Fruit fly (Drosophila melanogaster) whole organism, wandering third instar larva: ENCODE results near the gene CG9525.

Experiments
- Abd-B ChIP-seq: fragments of >200 bp; optimal IDR thresholded peaks from 2 replicates; lab custom pipeline; 2017; ENCODE audit warnings: missing biosample characterization, missing genetic modification characterization
- CG32264 ChIP-seq: fragments of 200-800 bp; sonication (Bioruptor generic); optimal IDR thresholded peaks from 2 replicates; lab custom pipeline; 2016; ENCODE audit warnings: missing biosample characterization, missing genetic modification characterization
- CG9705 ChIP-seq: fragments of 200-800 bp; sonication (Bioruptor generic); optimal IDR thresholded peaks from 2 replicates; lab custom pipeline; 2018; ENCODE audit warnings: missing biosample characterization, mild to moderate bottlenecking, missing genetic modification characterization
- CrebA ChIP-seq: fragments of 200-800 bp; sonication (Bioruptor generic); optimal IDR thresholded peaks from 2 replicates; lab custom pipeline; 2016; ENCODE audit warnings: missing biosample characterization, mild to moderate bottlenecking, missing genetic modification characterization, borderline replicate concordance
- Dfd ChIP-seq: fragments of >200 bp; optimal IDR thresholded peaks from 2 replicates; lab custom pipeline; 2017; ENCODE audit warnings: missing biosample characterization, missing genetic modification characterization
- Dif ChIP-seq: fragments of 200-275, 200-300 bp; sonication (Bioruptor generic); optimal IDR thresholded peaks from 2 replicates; lab custom pipeline; 2018; ENCODE audit warnings: missing biosample characterization, missing genetic modification characterization; ENCODE audit not compliant: partially characterized antibody
- GATAd ChIP-seq: sonication (Bioruptor generic); optimal IDR thresholded peaks from 2 replicates; lab custom pipeline; 2016; ENCODE audit warnings: missing biosample characterization, missing genetic modification characterization
- HLH106 ChIP-seq: fragments of 200-800 bp; optimal IDR thresholded peaks from 3 replicates; lab custom pipeline; 2019; ENCODE audit warnings: missing biosample characterization, mild to moderate bottlenecking, missing genetic modification characterization, moderate library complexity
- Hnf4 ChIP-seq: fragments of 200-800 bp; sonication (Bioruptor generic); optimal IDR thresholded peaks from 2 replicates; lab custom pipeline; 2016; ENCODE audit warnings: missing biosample characterization, mild to moderate bottlenecking, missing genetic modification characterization
- Hr78 ChIP-seq: fragments of >200 bp; optimal IDR thresholded peaks from 2 replicates; lab custom pipeline; 2017; ENCODE audit warnings: missing biosample characterization, missing genetic modification characterization
- Hr83 ChIP-seq: fragments of 200-300 bp; sonication (Bioruptor generic); optimal IDR thresholded peaks from 2 replicates; lab custom pipeline; 2016; ENCODE audit warnings: missing biosample characterization, mild to moderate bottlenecking, missing genetic modification characterization, moderate library complexity; ENCODE audit not compliant: poor library complexity, severe bottlenecking
- Jra ChIP-seq: sonication (Bioruptor generic); optimal IDR thresholded peaks from 2 replicates; lab custom pipeline; 2016; ENCODE audit warnings: missing biosample characterization, missing genetic modification characterization
- Mio ChIP-seq: sonication (Bioruptor generic); optimal IDR thresholded peaks from 2 replicates; lab custom pipeline; 2016; ENCODE audit warnings: missing biosample characterization, missing genetic modification characterization
- Myc ChIP-seq: fragments of >200 bp; optimal IDR thresholded peaks from 2 replicates; lab custom pipeline; 2017
- N ChIP-seq: fragments of >200 bp; optimal IDR thresholded peaks from 2 replicates; lab custom pipeline; 2018; ENCODE audit warnings: missing biosample characterization, missing external identifiers, missing genetic modification characterization
- OdsH ChIP-seq: fragments of 200-800 bp; sonication (Bioruptor generic); optimal IDR thresholded peaks from 2 replicates; lab custom pipeline; 2016; ENCODE audit warnings: missing biosample characterization, mild to moderate bottlenecking, missing genetic modification characterization
- Rel ChIP-seq, 2 experiments: fragments of 200-800 bp; sonication (Bioruptor generic) in 1 of 2; optimal IDR thresholded peaks; 2 replicates in 1 of 2; 3 replicates in 1 of 2; lab custom pipeline; 2016 to 2019; ENCODE audit warnings: mild to moderate bottlenecking in 2 of 2, missing biosample characterization in 2 of 2, missing genetic modification characterization in 2 of 2, moderate library complexity in 1 of 2
- Sp1 ChIP-seq: fragments of 200-800 bp; sonication (Bioruptor generic); optimal IDR thresholded peaks from 3 replicates; lab custom pipeline; 2019; ENCODE audit warnings: missing biosample characterization, mild to moderate bottlenecking, missing genetic modification characterization, moderate library complexity
- Vsx2 ChIP-seq: fragments of 200-300, 225-300 bp; sonication (Bioruptor generic); optimal IDR thresholded peaks from 2 replicates; lab custom pipeline; 2018; ENCODE audit warnings: missing biosample characterization, missing genetic modification characterization; ENCODE audit not compliant: partially characterized antibody
- br ChIP-seq: fragments of 200-800 bp; sonication (Bioruptor generic); optimal IDR thresholded peaks from 2 replicates; lab custom pipeline; 2016; ENCODE audit warnings: missing biosample characterization, missing genetic modification characterization
- brk ChIP-seq: fragments of 200-800 bp; sonication (Bioruptor generic); optimal IDR thresholded peaks from 2 replicates; lab custom pipeline; 2016; ENCODE audit warnings: missing biosample characterization, mild to moderate bottlenecking, missing genetic modification characterization
- dl ChIP-seq, 2 experiments: fragments of 175-275, 200-275 bp in 1 of 2; fragments of 200-275 bp in 1 of 2; sonication (Bioruptor generic); optimal IDR thresholded peaks; lab custom pipeline; 2018; ENCODE audit warnings: mild to moderate bottlenecking in 2 of 2, missing biosample characterization in 2 of 2, missing genetic modification characterization in 2 of 2, moderate library complexity in 2 of 2; ENCODE audit not compliant: partially characterized antibody in 2 of 2, insufficient read depth in 1 of 2
- dmrt93B ChIP-seq: fragments of 200-800 bp; sonication (Bioruptor generic); optimal IDR thresholded peaks from 2 replicates; lab custom pipeline; 2018; ENCODE audit warnings: missing biosample characterization, mild to moderate bottlenecking, missing genetic modification characterization
- dsf ChIP-seq: sonication (Bioruptor generic); optimal IDR thresholded peaks from 2 replicates; lab custom pipeline; 2016; ENCODE audit warnings: missing biosample characterization, missing genetic modification characterization, borderline replicate concordance
- ey ChIP-seq: fragments of 200-800 bp; sonication (Bioruptor generic); optimal IDR thresholded peaks from 2 replicates; lab custom pipeline; 2016; ENCODE audit warnings: missing biosample characterization, missing genetic modification characterization
- foxo ChIP-seq, 2 experiments: fragments of 200-800 bp; sonication (Bioruptor generic); optimal IDR thresholded peaks; 2 replicates in 1 of 2; 3 replicates in 1 of 2; lab custom pipeline; 2016 to 2017; ENCODE audit warnings: missing biosample characterization in 2 of 2, missing genetic modification characterization in 2 of 2
- fru ChIP-seq: fragments of 200-800 bp; sonication (Bioruptor generic); optimal IDR thresholded peaks from 3 replicates; lab custom pipeline; 2016; ENCODE audit warnings: missing biosample characterization, mild to moderate bottlenecking, missing genetic modification characterization
- h ChIP-seq: fragments of 200-800 bp; sonication (Bioruptor generic); optimal IDR thresholded peaks from 3 replicates; lab custom pipeline; 2016; ENCODE audit warnings: missing biosample characterization, mild to moderate bottlenecking, missing genetic modification characterization
- jim ChIP-seq: fragments of 175-275, 200-325 bp; sonication (Bioruptor generic); optimal IDR thresholded peaks from 2 replicates; lab custom pipeline; 2016; ENCODE audit warnings: missing biosample characterization, mild to moderate bottlenecking, missing genetic modification characterization
- lola ChIP-seq: fragments of >200 bp; optimal IDR thresholded peaks from 2 replicates; lab custom pipeline; 2017; ENCODE audit warnings: missing biosample characterization, missing genetic modification characterization
- pan ChIP-seq: fragments of >200 bp; optimal IDR thresholded peaks from 2 replicates; lab custom pipeline; 2017
- psq ChIP-seq: fragments of 200-800 bp; sonication (Bioruptor generic); optimal IDR thresholded peaks from 3 replicates; lab custom pipeline; 2017; ENCODE audit warnings: missing biosample characterization, mild to moderate bottlenecking, missing genetic modification characterization, moderate library complexity
- rgr ChIP-seq: fragments of 200-800 bp; sonication (Bioruptor generic); optimal IDR thresholded peaks from 3 replicates; lab custom pipeline; 2016; ENCODE audit warnings: missing biosample characterization, mild to moderate bottlenecking, missing genetic modification characterization
- sage ChIP-seq: fragments of 200-800 bp; sonication (Bioruptor generic); optimal IDR thresholded peaks from 2 replicates; lab custom pipeline; 2016; ENCODE audit warnings: missing biosample characterization, mild to moderate bottlenecking, missing genetic modification characterization
- sv ChIP-seq: fragments of 200-800 bp; sonication (Bioruptor generic); optimal IDR thresholded peaks from 3 replicates; lab custom pipeline; 2016; ENCODE audit warnings: missing biosample characterization, missing genetic modification characterization
- tai ChIP-seq: sonication (Bioruptor generic); optimal IDR thresholded peaks from 2 replicates; lab custom pipeline; 2016; ENCODE audit warnings: missing biosample characterization, missing genetic modification characterization
- usp ChIP-seq: fragments of >200 bp; optimal IDR thresholded peaks from 2 replicates; lab custom pipeline; 2017; ENCODE audit warnings: missing biosample characterization, missing genetic modification characterization
- woc ChIP-seq: sonication (Bioruptor generic); optimal IDR thresholded peaks from 2 replicates; lab custom pipeline; 2016; ENCODE audit warnings: missing biosample characterization, mild to moderate bottlenecking, missing genetic modification characterization

CG9525 gene

DNA sequence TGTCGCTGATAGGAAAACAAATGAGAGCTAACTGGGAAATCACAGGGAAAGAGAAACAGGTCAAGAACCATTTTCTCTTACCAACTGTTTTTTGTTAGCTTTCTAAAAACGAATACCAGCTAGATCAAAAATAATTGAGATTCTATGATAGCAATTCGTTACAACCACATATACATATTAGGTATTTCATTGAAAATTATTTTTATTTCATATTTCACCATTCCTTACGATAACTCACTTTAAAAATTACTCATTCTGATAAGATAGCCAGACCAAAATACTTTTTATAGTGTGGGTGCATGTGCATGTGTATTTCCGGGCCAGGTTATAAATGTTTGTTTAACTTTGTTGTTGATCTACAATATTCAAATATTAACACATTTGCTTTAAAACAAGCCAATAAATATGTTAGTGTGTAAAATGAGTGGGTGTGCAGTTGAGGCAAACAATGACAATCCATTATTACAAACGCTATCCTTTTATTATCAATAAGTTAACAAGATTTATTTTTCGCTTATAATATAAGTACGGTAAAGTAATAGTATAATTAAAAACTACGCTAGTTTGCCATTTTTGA is 24.2 kb downstream of the CG9525 start:
- no peak for TF ChIP-seq Hr78 (GFP tag; lab: Kevin White, UChicago)
- TF ChIP-seq tai (GFP tag; lab: Kevin White, UChicago): peak; percentile 25
- no peak for TF ChIP-seq Rel (GFP tag; optimal IDR thresholded peaks at IDR 0.05; lab: Kevin White, UChicago)
- peak; percentile 73 for TF ChIP-seq Rel (tag; optimal IDR thresholded peaks at IDR 0.05; lab: Kevin White, UChicago)
- no peak for TF ChIP-seq woc (GFP tag; lab: Kevin White, UChicago)
- no peak for TF ChIP-seq brk

DNA sequence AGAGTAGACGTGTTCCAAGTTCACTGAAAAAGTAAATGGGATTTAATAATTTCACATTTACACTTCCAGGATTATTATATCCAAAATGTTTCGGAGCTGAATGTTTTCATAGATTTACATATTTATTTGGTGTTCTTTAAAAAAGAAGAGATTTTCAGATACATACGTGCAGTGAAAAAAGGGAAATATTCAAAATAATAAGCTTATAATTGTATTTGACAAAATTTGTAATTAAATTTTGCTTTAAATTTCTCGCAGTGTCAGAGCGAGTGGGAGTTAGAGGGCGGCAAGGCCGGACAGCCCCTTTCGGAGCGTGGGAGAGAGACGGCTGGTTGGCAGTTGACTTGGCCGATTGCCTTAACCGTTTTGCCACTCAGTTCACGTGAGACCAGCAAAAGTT is 25.2 kb downstream of the CG9525 start, which contains the start of gene Tsp29Fb:
Tsp29Fb (plus strand) TSS at position 388 of the 400 bp plus-strand sequence.
- TF ChIP-seq Abd-B (GFP tag; lab: Kevin White, UChicago) (no peak), CG9705 (GFP tag; lab: Kevin White, UChicago) (peak; percentile 63), jim (GFP tag; lab: Kevin White, UChicago) (no peak), GATAd (no peak), dl (GFP tag; optimal IDR thresholded peaks at IDR 0.05; lab: Kevin White, UChicago; ENCODE audit: insufficient read depth in 1 of 2, partially characterized antibody in 2 of 2) (no peak), lola (GFP tag; lab: Kevin White, UChicago) (no peak), OdsH (peak; percentile 84), dsf (GFP tag; lab: Kevin White, UChicago) (no peak), Dfd (GFP tag; lab: Kevin White, UChicago) (no peak), fru (GFP tag; lab: Kevin White, UChicago) (peak; percentile 82), Hr83 (GFP tag; lab: Kevin White, UChicago) (no peak), br (GFP tag; lab: Kevin White, UChicago) (peak; percentile 78), Vsx2 (peak; percentile 24), ey (GFP tag; lab: Kevin White, UChicago) (peak; percentile 80), Jra (GFP tag; lab: Kevin White, UChicago) (peak; percentile 28), tai (GFP tag; lab: Kevin White, UChicago) (peak; percentile 39), pan (no peak), Hnf4 (GFP tag; lab: Kevin White, UChicago) (peak; percentile 55), foxo (GFP tag; optimal IDR thresholded peaks at IDR 0.05; lab: Kevin White, UChicago) (peak in 1 of 2 experiments; percentile 87), sv (peak; percentile 58), N (no peak), Dif (peak; percentile 52), dmrt93B (GFP tag; lab: Kevin White, UChicago) (peak; percentile 52), sage (GFP tag; lab: Kevin White, UChicago) (no peak), HLH106 (tag; lab: Kevin White, UChicago) (peak; percentile 88), Hr78 (GFP tag; lab: Kevin White, UChicago) (no peak), CrebA (no peak), Mio (no peak), woc (GFP tag; lab: Kevin White, UChicago) (peak; percentile 60), usp (GFP tag; lab: Kevin White, UChicago) (no peak), Rel (GFP tag; optimal IDR thresholded peaks at IDR 0.05; lab: Kevin White, UChicago) (no peak), Rel (tag; optimal IDR thresholded peaks at IDR 0.05; lab: Kevin White, UChicago) (peak; percentile 55), Sp1 (GFP tag; lab: Kevin White, UChicago) (peak; percentile 87), h (peak; percentile 87), Myc (lab: Kevin White, UChicago) (no peak), rgr (peak; percentile 79), brk (peak; percentile 67), CG32264 (GFP tag; lab: Kevin White, UChicago) (peak; percentile 24), psq (peak; percentile 64)
